Fruit fly (Drosophila melanogaster) whole organism, embryonic: Measurements from ENCODE around the gene prd1.

Source experiments
- Ada2b ChIP-seq: fragments of 200-800 bp; sonication (Bioruptor generic); IDR thresholded peaks from 2 replicates; pipeline ENCODE4 v1.3.6; 2022; ENCODE audit warnings: missing biosample characterization, missing genetic modification characterization
- CG10366 ChIP-seq: fragments of 200-800 bp; sonication (Bioruptor generic); IDR thresholded peaks from 2 replicates; pipeline ENCODE4 v1.3.6; 2022; ENCODE audit warnings: missing biosample characterization, missing genetic modification characterization
- CG11560 ChIP-seq: fragments of 200-800 bp; sonication (Bioruptor generic); IDR thresholded peaks from 3 replicates; pipeline ENCODE4 v1.3.6; 2022; ENCODE audit warnings: missing biosample characterization, missing genetic modification characterization
- CG12391 ChIP-seq: fragments of 200-800 bp; sonication (Bioruptor generic); optimal IDR thresholded peaks from 3 replicates; lab custom pipeline; 2018; ENCODE audit warnings: missing biosample characterization, mild to moderate bottlenecking, missing genetic modification characterization, moderate library complexity
- CG1647 ChIP-seq: fragments of 200-800 bp; sonication (Bioruptor generic); optimal IDR thresholded peaks from 3 replicates; lab custom pipeline; 2016; ENCODE audit warnings: missing biosample characterization, missing genetic modification characterization
- CG18011 ChIP-seq: fragments of 200-800 bp; sonication (Bioruptor generic); optimal IDR thresholded peaks from 2 replicates; lab custom pipeline; 2017; ENCODE audit warnings: missing biosample characterization, missing genetic modification characterization, mild to moderate bottlenecking, moderate library complexity, missing genotype
- CG18476 ChIP-seq: fragments of 200-800 bp; sonication (Bioruptor generic); optimal IDR thresholded peaks from 2 replicates; lab custom pipeline; 2016; ENCODE audit warnings: missing biosample characterization, mild to moderate bottlenecking, missing genetic modification characterization
- CG31224 ChIP-seq: fragments of 200-800 bp; sonication (Bioruptor generic); IDR thresholded peaks from 2 replicates; pipeline ENCODE4 v1.3.6; 2022; ENCODE audit warnings: missing biosample characterization, missing genetic modification characterization
- CG31441 ChIP-seq: fragments of 200-800 bp; sonication (Bioruptor generic); IDR thresholded peaks from 2 replicates; pipeline ENCODE4 v1.3.6; 2022; ENCODE audit warnings: missing biosample characterization, missing genetic modification characterization
- CG33213 ChIP-seq: fragments of 200-800 bp; sonication (Bioruptor generic); optimal IDR thresholded peaks from 3 replicates; lab custom pipeline; 2016; ENCODE audit warnings: missing biosample characterization, missing genetic modification characterization
- CG3407 ChIP-seq: fragments of 200-800 bp; sonication (Bioruptor generic); optimal IDR thresholded peaks from 2 replicates; lab custom pipeline; 2018; ENCODE audit warnings: missing biosample characterization, mild to moderate bottlenecking, missing genetic modification characterization
- CG34422 ChIP-seq: fragments of 200-800 bp; sonication (Bioruptor generic); IDR thresholded peaks from 3 replicates; pipeline ENCODE4 v1.3.6; 2022; ENCODE audit warnings: missing biosample characterization, missing genetic modification characterization
- CG4707 ChIP-seq: fragments of 200-800 bp; sonication (Bioruptor generic); optimal IDR thresholded peaks from 2 replicates; lab custom pipeline; 2018; ENCODE audit warnings: missing biosample characterization, mild to moderate bottlenecking, missing genetic modification characterization, moderate library complexity
- CG6175 ChIP-seq: fragments of 200-800 bp; sonication (Bioruptor generic); IDR thresholded peaks from 3 replicates; pipeline ENCODE4 v1.3.6; 2022; ENCODE audit warnings: missing biosample characterization, missing genetic modification characterization
- CG6272 ChIP-seq: fragments of 200-800 bp; sonication (Bioruptor generic); IDR thresholded peaks from 2 replicates; pipeline ENCODE4 v1.3.6; 2022; ENCODE audit warnings: missing biosample characterization, missing genetic modification characterization
- CG6813 ChIP-seq: fragments of 200-800 bp; sonication (Bioruptor generic); optimal IDR thresholded peaks from 2 replicates; lab custom pipeline; 2017; ENCODE audit warnings: missing biosample characterization, missing genetic modification characterization, mild to moderate bottlenecking, moderate library complexity, missing genetic modification reagents
- CG7372 ChIP-seq: fragments of 200-800 bp; sonication (Bioruptor generic); IDR thresholded peaks from 2 replicates; pipeline ENCODE4 v1.3.6; 2022; ENCODE audit warnings: missing biosample characterization, missing genetic modification characterization
- CG8388 ChIP-seq: fragments of 200-800 bp; sonication (Bioruptor generic); optimal IDR thresholded peaks from 2 replicates; lab custom pipeline; 2019; ENCODE audit warnings: missing biosample characterization, mild to moderate bottlenecking, missing genetic modification characterization, moderate library complexity
- Deaf1 ChIP-seq: fragments of 200-800 bp; optimal IDR thresholded peaks from 3 replicates; lab custom pipeline; 2019; ENCODE audit warnings: missing biosample characterization, mild to moderate bottlenecking, missing genetic modification characterization, moderate library complexity
- E2f1 ChIP-seq: fragments of 200-800 bp; sonication (Bioruptor generic); IDR thresholded peaks from 2 replicates; pipeline ENCODE4 v1.3.6; 2022; ENCODE audit warnings: missing biosample characterization, missing genetic modification characterization
- Gsc ChIP-seq: fragments of 200-800 bp; sonication (Bioruptor generic); IDR thresholded peaks from 2 replicates; pipeline ENCODE4 v1.3.6; 2022; ENCODE audit warnings: missing biosample characterization, missing genetic modification characterization
- H2.0 ChIP-seq: fragments of 200-800 bp; sonication (Bioruptor generic); IDR thresholded peaks from 2 replicates; pipeline ENCODE4 v1.3.6; 2022; ENCODE audit warnings: missing biosample characterization, missing genetic modification characterization
- HmgZ ChIP-seq: fragments of 200-800 bp; sonication (Bioruptor generic); optimal IDR thresholded peaks from 2 replicates; lab custom pipeline; 2018; ENCODE audit warnings: missing biosample characterization, mild to moderate bottlenecking, missing genetic modification characterization
- Hmr ChIP-seq: fragments of 200-800 bp; sonication (Bioruptor generic); optimal IDR thresholded peaks from 3 replicates; lab custom pipeline; 2017; ENCODE audit warnings: mild to moderate bottlenecking, missing biosample characterization, missing genetic modification reagents, missing genetic modification characterization
- Med ChIP-seq: fragments of 200-800 bp; sonication (Bioruptor generic); peaks from one replicate; lab custom pipeline; 2016; ENCODE audit warnings: missing biosample characterization, missing genetic modification characterization, mild to moderate bottlenecking, inconsistent platforms, moderate library complexity
- NFAT ChIP-seq: fragments of 200-800 bp; sonication (Bioruptor generic); IDR thresholded peaks from 2 replicates; pipeline ENCODE4 v1.3.6; 2022; ENCODE audit warnings: missing biosample characterization, missing genetic modification characterization
- Nf-YA ChIP-seq: fragments of 200-800 bp; sonication (Bioruptor generic); IDR thresholded peaks from 2 replicates; pipeline ENCODE4 v1.3.6; 2022; ENCODE audit warnings: missing biosample characterization, missing genetic modification characterization
- NfI ChIP-seq: fragments of 200-800 bp; sonication (Bioruptor generic); optimal IDR thresholded peaks from 3 replicates; lab custom pipeline; 2018; ENCODE audit warnings: missing biosample characterization, mild to moderate bottlenecking, missing genetic modification characterization, moderate library complexity
- Ptx1 ChIP-seq: fragments of 200-800 bp; sonication (Bioruptor generic); IDR thresholded peaks from 2 replicates; pipeline ENCODE4 v1.3.6; 2022; ENCODE audit warnings: missing biosample characterization, missing genetic modification characterization
- Sin3A ChIP-seq: fragments of >200 bp; optimal IDR thresholded peaks from 2 replicates; lab custom pipeline; 2018
- Sox100B ChIP-seq: fragments of 200-800 bp; sonication (Bioruptor generic); optimal IDR thresholded peaks from 3 replicates; lab custom pipeline; 2018; ENCODE audit warnings: missing biosample characterization, mild to moderate bottlenecking, missing genetic modification characterization
- Stat92E ChIP-seq, 3 experiments: fragments of >200 bp in 2 of 3; fragments of 200-800 bp in 1 of 3; sonication (Bioruptor generic) in 1 of 3; optimal IDR thresholded peaks; 2 replicates each; lab custom pipeline; 2017 to 2019; ENCODE audit warnings: missing biosample characterization in 3 of 3, missing genetic modification characterization in 3 of 3, mild to moderate bottlenecking in 1 of 3, moderate library complexity in 1 of 3
- Trl ChIP-seq, 3 experiments: fragments of >200 bp in 2 of 3; fragments of 200-800 bp in 1 of 3; sonication (Bioruptor generic) in 1 of 3; optimal IDR thresholded peaks; 2 replicates in 1 of 3; 3 replicates in 2 of 3; lab custom pipeline; 2016 to 2017; ENCODE audit warnings: missing biosample characterization in 1 of 3, missing genetic modification characterization in 1 of 3
- bcd ChIP-seq: fragments of 200-800 bp; sonication (Bioruptor generic); optimal IDR thresholded peaks from 2 replicates; lab custom pipeline; 2017; ENCODE audit warnings: missing biosample characterization, mild to moderate bottlenecking, missing genetic modification characterization
- bigmax ChIP-seq: fragments of 200-800 bp; sonication (Bioruptor generic); optimal IDR thresholded peaks from 2 replicates; lab custom pipeline; 2018; ENCODE audit warnings: missing biosample characterization, mild to moderate bottlenecking, missing genetic modification characterization
- bsh ChIP-seq, 2 experiments: fragments of 200-800 bp; sonication (Bioruptor generic); optimal IDR thresholded peaks; 2 replicates each; lab custom pipeline; 2017 to 2018; ENCODE audit warnings: mild to moderate bottlenecking in 2 of 2, missing biosample characterization in 2 of 2, missing genetic modification characterization in 2 of 2, moderate library complexity in 1 of 2
- cas ChIP-seq: fragments of 200-800 bp; sonication (Bioruptor generic); IDR thresholded peaks from 2 replicates; pipeline ENCODE4 v1.3.6; 2022; ENCODE audit warnings: missing biosample characterization, missing genetic modification characterization
- dmrt11E ChIP-seq: fragments of 200-800 bp; sonication (Bioruptor generic); optimal IDR thresholded peaks from 3 replicates; lab custom pipeline; 2018; ENCODE audit warnings: missing biosample characterization, mild to moderate bottlenecking, missing genetic modification characterization, moderate library complexity
- esg ChIP-seq: fragments of 200-800 bp; sonication (Bioruptor generic); conservative IDR thresholded peaks from 2 replicates; pipeline ENCODE4 v1.3.6; 2022; ENCODE audit warnings: missing biosample characterization, missing genetic modification characterization
- insv ChIP-seq, 2 experiments: fragments of 200-800 bp; sonication (Bioruptor generic); optimal IDR thresholded peaks; 3 replicates each; lab custom pipeline; 2016 to 2018; ENCODE audit warnings: missing biosample characterization in 2 of 2, missing genetic modification characterization in 2 of 2
- jigr1 ChIP-seq: fragments of 200-800 bp; sonication (Bioruptor generic); IDR thresholded peaks from 3 replicates; pipeline ENCODE4 v1.3.6; 2022; ENCODE audit warnings: missing biosample characterization, missing genetic modification characterization
- mam ChIP-seq: fragments of 200-800 bp; sonication (Bioruptor generic); optimal IDR thresholded peaks from 3 replicates; lab custom pipeline; 2016; ENCODE audit warnings: missing biosample characterization, missing genetic modification characterization
- pan ChIP-seq, 4 experiments: fragments of >200 bp in 3 of 4; fragments of 200-800 bp in 1 of 4; sonication (Bioruptor generic) in 1 of 4; optimal IDR thresholded peaks in 3 of 4; IDR thresholded peaks in 1 of 4; 2 replicates each; pipeline versions ENCODE4 v1.3.6 to Lab custom; 2017 to 2022; ENCODE audit warnings: missing biosample characterization in 2 of 4, missing genetic modification characterization in 2 of 4, mixed read lengths in 1 of 4
- pum ChIP-seq: fragments of 200-800 bp; sonication (Bioruptor generic); optimal IDR thresholded peaks from 2 replicates; lab custom pipeline; 2016; ENCODE audit warnings: missing biosample characterization, missing genetic modification characterization
- rib ChIP-seq: fragments of 200-800 bp; sonication (Bioruptor generic); IDR thresholded peaks from 2 replicates; pipeline ENCODE4 v1.3.6; 2022; ENCODE audit warnings: missing biosample characterization, missing genetic modification characterization
- sd ChIP-seq: fragments of 200-800 bp; sonication (Bioruptor generic); optimal IDR thresholded peaks from 3 replicates; lab custom pipeline; 2018; ENCODE audit warnings: missing biosample characterization, mild to moderate bottlenecking, missing genetic modification characterization, moderate library complexity
- shn ChIP-seq: fragments of 200-800 bp; sonication (Bioruptor generic); optimal IDR thresholded peaks from 3 replicates; lab custom pipeline; 2016; ENCODE audit warnings: missing biosample characterization, missing genetic modification characterization
- sisA ChIP-seq: fragments of 200-800 bp; sonication (Bioruptor generic); IDR thresholded peaks from 2 replicates; pipeline ENCODE4 v1.3.6; 2022; ENCODE audit warnings: missing biosample characterization, missing genetic modification characterization
- tgo ChIP-seq: fragments of 200-800 bp; sonication (Bioruptor generic); IDR thresholded peaks from 3 replicates; pipeline ENCODE4 v1.3.6; 2022; ENCODE audit warnings: missing biosample characterization, missing genetic modification characterization
- trem ChIP-seq: fragments of 200-800 bp; optimal IDR thresholded peaks from 3 replicates; lab custom pipeline; 2019; ENCODE audit warnings: missing biosample characterization, mild to moderate bottlenecking, missing genetic modification characterization, moderate library complexity
- tx ChIP-seq: fragments of 200-800 bp; sonication (Bioruptor generic); optimal IDR thresholded peaks from 2 replicates; lab custom pipeline; 2016; ENCODE audit warnings: missing biosample characterization, missing genetic modification characterization

Gene prd1

dm6 chr3R:11806753-11807152 lies 19.9 kb upstream of the prd1 start (continued):
- TF ChIP-seq CG12391 (tag; lab: Kevin White, UChicago) (peak; percentile 20), HmgZ (no peak), CG1647 (GFP tag; lab: Kevin White, UChicago) (no peak), NFAT (GFP tag; lab: Robert Waterston, UW) (no peak), CG31441 (GFP tag; lab: Robert Waterston, UW) (no peak), CG7372 (GFP tag; lab: Robert Waterston, UW) (no peak), CG3407 (GFP tag; lab: Kevin White, UChicago) (no peak), Gsc (no peak), pan (optimal IDR thresholded peaks at IDR 0.05; lab: Kevin White, UChicago) (no peak), pan (GFP tag; optimal IDR thresholded peaks at IDR 0.05 in 1 of 2, IDR thresholded peaks at IDR 0.05 in 1 of 2) (peak in 1 of 2 experiments; percentile 56), trem (no peak), CG34422 (GFP tag; lab: Robert Waterston, UW) (no peak), CG31224 (GFP tag; lab: Robert Waterston, UW) (no peak), sisA (GFP tag; lab: Robert Waterston, UW) (no peak), Sox100B (GFP tag; lab: Kevin White, UChicago) (no peak), insv (GFP tag; optimal IDR thresholded peaks at IDR 0.05; lab: Kevin White, UChicago) (no peak), esg (GFP tag; lab: Robert Waterston, UW) (0 out of 2 replicates have a peak, but pooled peaks have one; percentile 16), H2.0 (GFP tag; lab: Robert Waterston, UW) (no peak), jigr1 (GFP tag; lab: Robert Waterston, UW) (peak; percentile 11; the same call in 1 of the 3 replicates), Trl (optimal IDR thresholded peaks at IDR 0.05; lab: Kevin White, UChicago) (no peak), Trl (GFP tag; optimal IDR thresholded peaks at IDR 0.05; lab: Kevin White, UChicago) (peak; percentile 35), CG6175 (GFP tag; lab: Robert Waterston, UW) (no peak), Med (GFP tag; lab: Kevin White, UChicago) (peak; percentile 89), dmrt11E (tag; lab: Kevin White, UChicago) (peak; percentile 14), E2f1 (0 out of 2 replicates have a peak, but pooled peaks have one; percentile 42), cas (GFP tag; lab: Robert Waterston, UW) (no peak), Ada2b (GFP tag; lab: Robert Waterston, UW) (peak; percentile 62), rib (GFP tag; lab: Robert Waterston, UW) (no peak), tgo (GFP tag; lab: Robert Waterston, UW) (peak; percentile 39; the same call in 1 of the 3 replicates), NfI (GFP tag; lab: Kevin White, UChicago) (peak; percentile 1), bcd (GFP tag; lab: Kevin White, UChicago) (peak; percentile 13), pum (GFP tag; lab: Kevin White, UChicago) (peak; percentile 2), shn (no peak), CG6272 (GFP tag; lab: Robert Waterston, UW) (no peak), bsh (GFP tag; optimal IDR thresholded peaks at IDR 0.05; lab: Kevin White, UChicago) (peak in 1 of 2 experiments; percentile 42), sd (tag; lab: Kevin White, UChicago) (no peak), CG18476 (GFP tag; lab: Kevin White, UChicago) (peak; percentile 13), CG10366 (no peak; the same call in 1 of the 2 replicates), CG6813 (GFP tag; lab: Kevin White, UChicago) (no peak), Hmr (GFP tag; lab: Kevin White, UChicago) (peak; percentile 28), Ptx1 (GFP tag; lab: Robert Waterston, UW) (peak; percentile 50; the same call in 1 of the 2 replicates), Nf-YA (no peak), CG4707 (no peak), tx (GFP tag; lab: Kevin White, UChicago) (no peak), CG11560 (tag; lab: Robert Waterston, UW) (no peak), bigmax (GFP tag; lab: Kevin White, UChicago) (no peak), CG18011 (GFP tag; lab: Kevin White, UChicago) (no peak), CG33213 (GFP tag; lab: Kevin White, UChicago) (peak; percentile 34), Stat92E (GFP tag; optimal IDR thresholded peaks at IDR 0.05; lab: Kevin White, UChicago) (no peak), CG8388 (GFP tag; lab: Kevin White, UChicago) (no peak), Sin3A (lab: Kevin White, UChicago) (no peak), mam (GFP tag; lab: Kevin White, UChicago) (peak; percentile 30), Deaf1 (tag; lab: Kevin White, UChicago) (no peak)
